Worm (Caenorhabditis elegans) whole organism, early embryonic: ENCODE data around the gene C14C10.10.

Experiments
- ama-1 ChIP-seq: fragments of 150-350 bp; optimal IDR thresholded peaks from 2 replicates; lab custom pipeline; 2014
- hnd-1 ChIP-seq: sonication (generic microtip); optimal IDR thresholded peaks from 2 replicates; lab custom pipeline; 2016; ENCODE audit warnings: missing genetic modification characterization, missing compliant biosample characterization
- tbx-11 ChIP-seq: fragments of 200-800 bp; sonication (Bioruptor generic); IDR thresholded peaks from 2 replicates; pipeline ENCODE4 v1.3.6; 2022; ENCODE audit warnings: missing genetic modification characterization, missing compliant biosample characterization

ce11 chrV:12551638-12552478 is 47.1 kb downstream of the C14C10.10 start:
- no peak for TF ChIP-seq tbx-11 (GFP tag; lab: Robert Waterston, UW)
- TF ChIP-seq hnd-1: no peak
- no peak for TF ChIP-seq ama-1
